Worm (Caenorhabditis elegans): ENCODE data around the gene ZC239.14.

ce11 chrII:3224631-3225030 is 2.8 kb upstream of the ZC239.14 start, which contains the start of gene ZC239.15:
- TF ChIP-seq ccch-3 (GFP tag; optimal IDR thresholded peaks at IDR 0.05), result no peak
- TF ChIP-seq unc-62 (GFP tag; optimal IDR thresholded peaks at IDR 0.05), result no peak
- TF ChIP-seq aptf-3 (GFP tag; IDR thresholded peaks at IDR 0.05), result no peak
- no peak for TF ChIP-seq sdz-38 (tag; optimal IDR thresholded peaks at IDR 0.05)
